Fruit fly (Drosophila melanogaster) whole organism, embryonic: ENCODE data around the gene wap.

ENCODE experiments used
- Antp ChIP-seq: fragments of 200-800 bp; sonication (Bioruptor generic); optimal IDR thresholded peaks from 3 replicates; lab custom pipeline; 2016; ENCODE audit warnings: missing biosample characterization, missing genetic modification characterization
- B-H2 ChIP-seq: fragments of 200-800 bp; sonication (Bioruptor generic); optimal IDR thresholded peaks from 2 replicates; lab custom pipeline; 2018; ENCODE audit warnings: missing biosample characterization, mild to moderate bottlenecking, missing genetic modification characterization
- CG11456 ChIP-seq: fragments of 200-800 bp; sonication (Bioruptor generic); IDR thresholded peaks from 3 replicates; pipeline ENCODE4 v1.3.6; 2022; ENCODE audit warnings: missing biosample characterization, missing genetic modification characterization
- CG12744 ChIP-seq: fragments of 200-800 bp; sonication (Bioruptor generic); optimal IDR thresholded peaks from 2 replicates; lab custom pipeline; 2016; ENCODE audit warnings: missing biosample characterization, missing genetic modification characterization
- CG14441 ChIP-seq: fragments of 200-800 bp; sonication (Bioruptor generic); IDR thresholded peaks from 2 replicates; pipeline ENCODE4 v1.3.6; 2022; ENCODE audit warnings: missing biosample characterization, missing genetic modification characterization
- CG14710 ChIP-seq: fragments of 200-800 bp; sonication (Bioruptor generic); optimal IDR thresholded peaks from 3 replicates; lab custom pipeline; 2019; ENCODE audit warnings: missing biosample characterization, mild to moderate bottlenecking, missing genetic modification characterization, moderate library complexity
- CG15479 ChIP-seq: fragments of 200-800 bp; sonication (Bioruptor generic); optimal IDR thresholded peaks from 3 replicates; lab custom pipeline; 2019; ENCODE audit warnings: missing biosample characterization, mild to moderate bottlenecking, missing genetic modification characterization, moderate library complexity
- CG17802 ChIP-seq: fragments of 200-800 bp; sonication (Bioruptor generic); optimal IDR thresholded peaks from 2 replicates; lab custom pipeline; 2018; ENCODE audit warnings: missing biosample characterization, mild to moderate bottlenecking, missing genetic modification characterization, moderate library complexity
- CG18619 ChIP-seq: fragments of 200-800 bp; sonication (Bioruptor generic); optimal IDR thresholded peaks from 3 replicates; lab custom pipeline; 2017; ENCODE audit warnings: missing biosample characterization, mild to moderate bottlenecking, missing genetic modification characterization
- CG31224 ChIP-seq: fragments of 200-800 bp; sonication (Bioruptor generic); IDR thresholded peaks from 2 replicates; pipeline ENCODE4 v1.3.6; 2022; ENCODE audit warnings: missing biosample characterization, missing genetic modification characterization
- CG31441 ChIP-seq: fragments of 200-800 bp; sonication (Bioruptor generic); IDR thresholded peaks from 2 replicates; pipeline ENCODE4 v1.3.6; 2022; ENCODE audit warnings: missing biosample characterization, missing genetic modification characterization
- CG42726 ChIP-seq: fragments of 200-800 bp; sonication (Bioruptor generic); IDR thresholded peaks from 2 replicates; pipeline ENCODE4 v1.3.6; 2022; ENCODE audit warnings: missing biosample characterization, missing genetic modification characterization; ENCODE audit not compliant: partially characterized antibody
- CG5245 ChIP-seq: fragments of 200-800 bp; sonication (Bioruptor generic); optimal IDR thresholded peaks from 3 replicates; lab custom pipeline; 2016; ENCODE audit warnings: missing biosample characterization, missing genetic modification characterization
- CG5953 ChIP-seq: fragments of 200-800 bp; sonication (Bioruptor generic); IDR thresholded peaks from 2 replicates; pipeline ENCODE4 v1.3.6; 2022; ENCODE audit warnings: missing biosample characterization, missing genetic modification characterization
- CG6813 ChIP-seq: fragments of 200-800 bp; sonication (Bioruptor generic); optimal IDR thresholded peaks from 2 replicates; lab custom pipeline; 2017; ENCODE audit warnings: missing biosample characterization, missing genetic modification characterization, mild to moderate bottlenecking, moderate library complexity, missing genetic modification reagents
- CG8388 ChIP-seq: fragments of 200-800 bp; sonication (Bioruptor generic); optimal IDR thresholded peaks from 2 replicates; lab custom pipeline; 2019; ENCODE audit warnings: missing biosample characterization, mild to moderate bottlenecking, missing genetic modification characterization, moderate library complexity
- CoRest ChIP-seq: fragments of 200-800 bp; sonication (Bioruptor generic); optimal IDR thresholded peaks from 3 replicates; lab custom pipeline; 2018; ENCODE audit warnings: missing biosample characterization, mild to moderate bottlenecking, missing genetic modification characterization, moderate library complexity
- D19A ChIP-seq: fragments of 200-800 bp; optimal IDR thresholded peaks from 3 replicates; lab custom pipeline; 2019; ENCODE audit warnings: missing biosample characterization, mild to moderate bottlenecking, missing genetic modification characterization, moderate library complexity
- Dek ChIP-seq: fragments of 200-800 bp; sonication (Bioruptor generic); optimal IDR thresholded peaks from 3 replicates; lab custom pipeline; 2019; ENCODE audit warnings: missing biosample characterization, mild to moderate bottlenecking, missing genetic modification characterization, moderate library complexity
- Dip3 ChIP-seq: fragments of 200-800 bp; sonication (Bioruptor generic); optimal IDR thresholded peaks from 3 replicates; lab custom pipeline; 2016; ENCODE audit warnings: missing biosample characterization, missing genetic modification characterization
- Doc3 ChIP-seq: fragments of 200-800 bp; sonication (Bioruptor generic); IDR thresholded peaks from 3 replicates; pipeline ENCODE4 v1.3.6; 2022; ENCODE audit warnings: missing biosample characterization, missing genetic modification characterization; ENCODE audit not compliant: partially characterized antibody
- Gsc ChIP-seq: fragments of 200-800 bp; sonication (Bioruptor generic); IDR thresholded peaks from 2 replicates; pipeline ENCODE4 v1.3.6; 2022; ENCODE audit warnings: missing biosample characterization, missing genetic modification characterization
- H2.0 ChIP-seq: fragments of 200-800 bp; sonication (Bioruptor generic); IDR thresholded peaks from 2 replicates; pipeline ENCODE4 v1.3.6; 2022; ENCODE audit warnings: missing biosample characterization, missing genetic modification characterization
- MTF-1 ChIP-seq: fragments of 200-800 bp; sonication (Bioruptor generic); optimal IDR thresholded peaks from 2 replicates; lab custom pipeline; 2018; ENCODE audit warnings: missing biosample characterization, mild to moderate bottlenecking, missing genetic modification characterization, borderline replicate concordance
- Rx ChIP-seq: fragments of 200-800 bp; sonication (Bioruptor generic); IDR thresholded peaks from 2 replicates; pipeline ENCODE4 v1.3.6; 2022; ENCODE audit warnings: missing biosample characterization, missing genetic modification characterization
- Side ChIP-seq: fragments of 200-800 bp; sonication (Bioruptor generic); optimal IDR thresholded peaks from 2 replicates; lab custom pipeline; 2016; ENCODE audit warnings: missing biosample characterization, missing genetic modification characterization
- ac ChIP-seq: fragments of 200-800 bp; sonication (Bioruptor generic); optimal IDR thresholded peaks from 3 replicates; lab custom pipeline; 2017; ENCODE audit warnings: missing biosample characterization, mild to moderate bottlenecking, missing genetic modification characterization
- ash1 ChIP-seq: fragments of 200-800 bp; sonication (Bioruptor generic); optimal IDR thresholded peaks from 2 replicates; lab custom pipeline; 2018; ENCODE audit warnings: missing biosample characterization, mild to moderate bottlenecking, missing genetic modification characterization
- bsh ChIP-seq, 2 experiments: fragments of 200-800 bp; sonication (Bioruptor generic); optimal IDR thresholded peaks; 2 replicates each; lab custom pipeline; 2017 to 2018; ENCODE audit warnings: mild to moderate bottlenecking in 2 of 2, missing biosample characterization in 2 of 2, missing genetic modification characterization in 2 of 2, moderate library complexity in 1 of 2
- chif ChIP-seq, 2 experiments: fragments of 200-800 bp; sonication (Bioruptor generic); optimal IDR thresholded peaks; 3 replicates each; lab custom pipeline; 2016; ENCODE audit warnings: missing biosample characterization in 2 of 2, missing genetic modification characterization in 2 of 2
- corto ChIP-seq: fragments of 200-800 bp; sonication (Bioruptor generic); optimal IDR thresholded peaks from 2 replicates; lab custom pipeline; 2016; ENCODE audit warnings: missing biosample characterization, mild to moderate bottlenecking, missing genetic modification characterization, moderate library complexity
- crp ChIP-seq, 2 experiments: fragments of 200-800 bp; sonication (Bioruptor generic); optimal IDR thresholded peaks; 2 replicates in 1 of 2; 3 replicates in 1 of 2; lab custom pipeline; 2017; ENCODE audit warnings: missing biosample characterization in 2 of 2, missing genetic modification characterization in 2 of 2, mild to moderate bottlenecking in 1 of 2, moderate library complexity in 1 of 2
- dmrt11E ChIP-seq: fragments of 200-800 bp; sonication (Bioruptor generic); optimal IDR thresholded peaks from 3 replicates; lab custom pipeline; 2018; ENCODE audit warnings: missing biosample characterization, mild to moderate bottlenecking, missing genetic modification characterization, moderate library complexity
- dmrt99B ChIP-seq: fragments of 200-800 bp; sonication (Bioruptor generic); optimal IDR thresholded peaks from 2 replicates; lab custom pipeline; 2018; ENCODE audit warnings: missing biosample characterization, mild to moderate bottlenecking, missing genetic modification characterization, moderate library complexity
- esg ChIP-seq: fragments of 200-800 bp; sonication (Bioruptor generic); conservative IDR thresholded peaks from 2 replicates; pipeline ENCODE4 v1.3.6; 2022; ENCODE audit warnings: missing biosample characterization, missing genetic modification characterization
- eve ChIP-seq, 2 experiments: fragments of >200 bp; optimal IDR thresholded peaks; 2 replicates each; lab custom pipeline; 2017; ENCODE audit warnings: missing biosample characterization in 2 of 2, missing genetic modification characterization in 2 of 2
- ewg ChIP-seq: fragments of 200-800 bp; sonication (Bioruptor generic); optimal IDR thresholded peaks from 3 replicates; lab custom pipeline; 2017; ENCODE audit warnings: mild to moderate bottlenecking, missing biosample characterization, missing genetic modification reagents, missing genetic modification characterization
- gce ChIP-seq: fragments of 200-800 bp; sonication (Bioruptor generic); IDR thresholded peaks from 3 replicates; pipeline ENCODE4 v1.3.6; 2022; ENCODE audit warnings: missing biosample characterization, missing genetic modification characterization
- h ChIP-seq: fragments of >200 bp; optimal IDR thresholded peaks from 2 replicates; lab custom pipeline; 2017
- klu ChIP-seq: fragments of 200-800 bp; sonication (Bioruptor generic); IDR thresholded peaks from 2 replicates; pipeline ENCODE4 v1.3.6; 2022; ENCODE audit warnings: missing biosample characterization, missing genetic modification characterization
- lilli ChIP-seq: fragments of 200-800 bp; sonication (Bioruptor generic); optimal IDR thresholded peaks from 3 replicates; lab custom pipeline; 2016; ENCODE audit warnings: missing biosample characterization, missing genetic modification characterization
- mld ChIP-seq: fragments of 200-800 bp; sonication (Bioruptor generic); IDR thresholded peaks from 3 replicates; pipeline ENCODE4 v1.3.6; 2022; ENCODE audit warnings: missing biosample characterization, missing genetic modification characterization; ENCODE audit not compliant: partially characterized antibody
- nau ChIP-seq: fragments of 200-800 bp; sonication (Bioruptor generic); optimal IDR thresholded peaks from 3 replicates; lab custom pipeline; 2017; ENCODE audit warnings: missing biosample characterization, mild to moderate bottlenecking, missing genetic modification characterization, missing genetic modification reagents
- nerfin-2 ChIP-seq: fragments of 200-800 bp; sonication (Bioruptor generic); IDR thresholded peaks from 2 replicates; pipeline ENCODE4 v1.3.6; 2022; ENCODE audit warnings: missing biosample characterization, missing genetic modification characterization; ENCODE audit not compliant: partially characterized antibody
- phol ChIP-seq: fragments of 200-800 bp; sonication (Bioruptor generic); optimal IDR thresholded peaks from 3 replicates; lab custom pipeline; 2018; ENCODE audit warnings: missing biosample characterization, mild to moderate bottlenecking, missing genetic modification characterization, moderate library complexity
- pnt ChIP-seq: fragments of 200-800 bp; sonication (Bioruptor generic); optimal IDR thresholded peaks from 3 replicates; lab custom pipeline; 2016; ENCODE audit warnings: missing biosample characterization, missing genetic modification characterization
- rib ChIP-seq: fragments of 200-800 bp; sonication (Bioruptor generic); IDR thresholded peaks from 2 replicates; pipeline ENCODE4 v1.3.6; 2022; ENCODE audit warnings: missing biosample characterization, missing genetic modification characterization
- salm ChIP-seq: fragments of 200-800 bp; sonication (Bioruptor generic); optimal IDR thresholded peaks from 2 replicates; lab custom pipeline; 2018; ENCODE audit warnings: missing biosample characterization, mild to moderate bottlenecking, missing genetic modification characterization
- so ChIP-seq: fragments of 200-800 bp; sonication (Bioruptor generic); IDR thresholded peaks from 3 replicates; pipeline ENCODE4 v1.3.6; 2022; ENCODE audit warnings: missing biosample characterization, missing genetic modification characterization
- tx ChIP-seq: fragments of 200-800 bp; sonication (Bioruptor generic); optimal IDR thresholded peaks from 2 replicates; lab custom pipeline; 2016; ENCODE audit warnings: missing biosample characterization, missing genetic modification characterization
- vfl ChIP-seq: fragments of 200-800 bp; sonication (Bioruptor generic); optimal IDR thresholded peaks from 2 replicates; lab custom pipeline; 2016; ENCODE audit warnings: missing biosample characterization, missing genetic modification characterization

The wap gene

DNA sequence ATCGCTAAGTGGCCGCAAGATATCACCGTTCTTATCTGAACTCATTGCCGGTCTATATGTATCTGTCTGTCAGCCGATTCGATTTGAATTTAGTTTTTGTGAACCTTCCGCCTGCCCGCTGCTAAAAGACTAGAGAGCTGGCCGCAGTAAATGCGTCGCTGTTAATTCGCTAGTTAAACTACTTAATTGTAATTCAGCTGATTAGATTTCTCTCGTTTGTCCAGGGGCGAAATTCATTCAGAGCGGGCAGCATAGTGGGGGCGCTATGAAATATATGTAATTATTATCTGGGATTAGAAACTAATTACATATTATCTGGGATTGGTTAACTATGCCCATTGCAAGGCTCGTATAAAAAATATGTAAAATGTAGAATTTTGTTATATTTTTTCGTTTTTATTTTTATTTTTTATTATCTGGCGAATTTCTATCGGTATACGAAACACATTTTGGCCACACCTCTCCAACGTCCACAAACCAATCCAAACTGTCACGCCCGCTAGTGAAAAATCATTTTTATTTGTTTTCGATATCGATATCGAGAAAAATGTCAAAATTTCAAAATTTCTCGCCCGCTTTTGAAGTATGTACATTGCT is 5.9 kb downstream of the wap start, which contains the start of the genes CG14615 and tilB (continued):
- TF ChIP-seq h (lab: Kevin White, UChicago): no peak
- TF ChIP-seq eve (GFP tag; optimal IDR thresholded peaks at IDR 0.05; lab: Kevin White, UChicago): no peak
- no peak for TF ChIP-seq CG14441 (GFP tag; lab: Robert Waterston, UW)
- no peak for TF ChIP-seq phol (tag; lab: Kevin White, UChicago)
- TF ChIP-seq dmrt99B (tag; lab: Kevin White, UChicago): no peak
- no peak for TF ChIP-seq D19A
- no peak for TF ChIP-seq CG14710 (tag; lab: Kevin White, UChicago)
- TF ChIP-seq ewg (GFP tag; lab: Kevin White, UChicago): no peak
- TF ChIP-seq lilli (GFP tag; lab: Kevin White, UChicago): peak; percentile 57
- TF ChIP-seq Antp (GFP tag; lab: Kevin White, UChicago): no peak
- no peak for TF ChIP-seq Dip3 (GFP tag; lab: Kevin White, UChicago)
- no peak for TF ChIP-seq CG42726 (GFP tag; lab: Robert Waterston, UW)
- TF ChIP-seq B-H2 (GFP tag; lab: Kevin White, UChicago): peak; percentile 41
- no peak for TF ChIP-seq vfl (GFP tag; lab: Kevin White, UChicago)
- TF ChIP-seq CG15479 (GFP tag; lab: Kevin White, UChicago): no peak
- 0 out of 3 replicates have a peak, but pooled peaks have one; percentile 15 for TF ChIP-seq CG11456 (GFP tag; lab: Robert Waterston, UW)
- peak; percentile 3 for TF ChIP-seq CoRest (tag; lab: Kevin White, UChicago)
- TF ChIP-seq ash1 (GFP tag; lab: Kevin White, UChicago): no peak
- no peak for TF ChIP-seq so (GFP tag; lab: Robert Waterston, UW)
- no peak for TF ChIP-seq corto (GFP tag; lab: Kevin White, UChicago)
- no peak for TF ChIP-seq CG5953 (GFP tag; lab: Robert Waterston, UW)
- no peak for TF ChIP-seq CG6813
- TF ChIP-seq Dek (tag; lab: Kevin White, UChicago): no peak
- TF ChIP-seq H2.0 (GFP tag; lab: Robert Waterston, UW): no peak
- TF ChIP-seq tx: no peak
- TF ChIP-seq salm: no peak
- no peak for TF ChIP-seq CG31224 (GFP tag; lab: Robert Waterston, UW)
- TF ChIP-seq gce (GFP tag; lab: Robert Waterston, UW): no peak
- TF ChIP-seq klu (GFP tag; lab: Robert Waterston, UW): no peak
- no peak for TF ChIP-seq pnt (GFP tag; lab: Kevin White, UChicago)
- TF ChIP-seq rib (GFP tag; lab: Robert Waterston, UW): no peak
- no peak for TF ChIP-seq Gsc
- no peak for TF ChIP-seq Rx (GFP tag; lab: Robert Waterston, UW)
- no peak for TF ChIP-seq CG5245 (GFP tag; lab: Kevin White, UChicago)
- TF ChIP-seq chif (GFP tag; optimal IDR thresholded peaks at IDR 0.05; lab: Kevin White, UChicago): no peak
- no peak for TF ChIP-seq Doc3
- no peak for TF ChIP-seq mld (GFP tag; lab: Robert Waterston, UW)
- no peak for TF ChIP-seq Side
- no peak for TF ChIP-seq CG17802 (tag; lab: Kevin White, UChicago)
- TF ChIP-seq CG31441 (GFP tag; lab: Robert Waterston, UW): no peak
- TF ChIP-seq nau (GFP tag; lab: Kevin White, UChicago): no peak
- no peak for TF ChIP-seq MTF-1 (GFP tag; lab: Kevin White, UChicago)
- no peak for TF ChIP-seq esg (GFP tag; lab: Robert Waterston, UW)
- no peak for TF ChIP-seq dmrt11E (tag; lab: Kevin White, UChicago)
- no peak for TF ChIP-seq ac (GFP tag; lab: Kevin White, UChicago)
- no peak for TF ChIP-seq CG18619
- no peak for TF ChIP-seq CG12744 (GFP tag; lab: Kevin White, UChicago)
- no peak for TF ChIP-seq crp (GFP tag; optimal IDR thresholded peaks at IDR 0.05; lab: Kevin White, UChicago)
- TF ChIP-seq CG8388 (GFP tag; lab: Kevin White, UChicago): no peak
- TF ChIP-seq bsh (GFP tag; optimal IDR thresholded peaks at IDR 0.05; lab: Kevin White, UChicago): no peak
- TF ChIP-seq nerfin-2 (GFP tag; lab: Robert Waterston, UW): no peak
